Fruit fly (Drosophila melanogaster) whole organism, embryonic: ENCODE measurements around the gene sad.

Source experiments
- Bdp1 ChIP-seq: fragments of 200-800 bp; sonication (Bioruptor generic); optimal IDR thresholded peaks from 3 replicates; lab custom pipeline; 2016; ENCODE audit warnings: missing biosample characterization, missing genetic modification characterization
- CG10431 ChIP-seq: fragments of 200-800 bp; sonication (Bioruptor generic); optimal IDR thresholded peaks from 3 replicates; lab custom pipeline; 2018; ENCODE audit warnings: missing biosample characterization, mild to moderate bottlenecking, missing genetic modification characterization
- CG10979 ChIP-seq: fragments of 200-800 bp; sonication (Bioruptor generic); optimal IDR thresholded peaks from 2 replicates; lab custom pipeline; 2018; ENCODE audit warnings: missing biosample characterization, mild to moderate bottlenecking, missing genetic modification characterization, moderate library complexity
- CG11504 ChIP-seq: fragments of 200-800 bp; sonication (Bioruptor generic); optimal IDR thresholded peaks from 3 replicates; lab custom pipeline; 2019; ENCODE audit warnings: missing biosample characterization, mild to moderate bottlenecking, missing genetic modification characterization, moderate library complexity
- CG12391 ChIP-seq: fragments of 200-800 bp; sonication (Bioruptor generic); optimal IDR thresholded peaks from 3 replicates; lab custom pipeline; 2018; ENCODE audit warnings: missing biosample characterization, mild to moderate bottlenecking, missing genetic modification characterization, moderate library complexity
- CG16779 ChIP-seq: fragments of 200-800 bp; sonication (Bioruptor generic); IDR thresholded peaks from 2 replicates; pipeline ENCODE4 v1.3.6; 2022; ENCODE audit warnings: missing biosample characterization, missing genetic modification characterization
- CG17912 ChIP-seq: fragments of 200-800 bp; sonication (Bioruptor generic); optimal IDR thresholded peaks from 2 replicates; lab custom pipeline; 2018; ENCODE audit warnings: missing biosample characterization, mild to moderate bottlenecking, missing genetic modification characterization
- CG1792 ChIP-seq: fragments of 200-800 bp; sonication (Bioruptor generic); optimal IDR thresholded peaks from 2 replicates; lab custom pipeline; 2016; ENCODE audit warnings: missing biosample characterization, missing genetic modification characterization
- CG1832 ChIP-seq: fragments of 200-800 bp; sonication (Bioruptor generic); optimal IDR thresholded peaks from 2 replicates; lab custom pipeline; 2017; ENCODE audit warnings: missing biosample characterization, mild to moderate bottlenecking, missing genetic modification characterization, inconsistent platforms
- CG18764 ChIP-seq: fragments of 200-800 bp; sonication (Bioruptor generic); optimal IDR thresholded peaks from 3 replicates; lab custom pipeline; 2016; ENCODE audit warnings: missing biosample characterization, missing genetic modification characterization
- CG3065 ChIP-seq: fragments of 200-800 bp; sonication (Bioruptor generic); optimal IDR thresholded peaks from 2 replicates; lab custom pipeline; 2016; ENCODE audit warnings: missing biosample characterization, missing genetic modification characterization
- CG32767 ChIP-seq: fragments of 200-800 bp; sonication (Bioruptor generic); IDR thresholded peaks from 2 replicates; pipeline ENCODE4 v1.3.6; 2022; ENCODE audit warnings: missing biosample characterization, missing genetic modification characterization
- CG3281 ChIP-seq: fragments of 200-800 bp; sonication (Bioruptor generic); optimal IDR thresholded peaks from 3 replicates; lab custom pipeline; 2017; ENCODE audit warnings: missing biosample characterization, mild to moderate bottlenecking, missing genetic modification characterization
- CG33213 ChIP-seq: fragments of 200-800 bp; sonication (Bioruptor generic); optimal IDR thresholded peaks from 3 replicates; lab custom pipeline; 2016; ENCODE audit warnings: missing biosample characterization, missing genetic modification characterization
- CG34422 ChIP-seq: fragments of 200-800 bp; sonication (Bioruptor generic); IDR thresholded peaks from 3 replicates; pipeline ENCODE4 v1.3.6; 2022; ENCODE audit warnings: missing biosample characterization, missing genetic modification characterization
- CG3838 ChIP-seq: fragments of 200-800 bp; sonication (Bioruptor generic); optimal IDR thresholded peaks from 3 replicates; lab custom pipeline; 2016; ENCODE audit warnings: missing biosample characterization, missing genetic modification characterization
- CG3995 ChIP-seq: fragments of 200-800 bp; sonication (Bioruptor generic); optimal IDR thresholded peaks from 3 replicates; lab custom pipeline; 2016; ENCODE audit warnings: missing biosample characterization, missing genetic modification characterization
- CG43689 ChIP-seq: fragments of 200-800 bp; sonication (Bioruptor generic); IDR thresholded peaks from 2 replicates; pipeline ENCODE4 v1.3.6; 2022; ENCODE audit warnings: missing biosample characterization, missing genetic modification characterization
- CG4617 ChIP-seq: fragments of 200-800 bp; sonication (Bioruptor generic); optimal IDR thresholded peaks from 3 replicates; lab custom pipeline; 2016; ENCODE audit warnings: missing biosample characterization, missing genetic modification characterization, borderline replicate concordance
- CG4730 ChIP-seq: fragments of 200-800 bp; sonication (Bioruptor generic); IDR thresholded peaks from 2 replicates; pipeline ENCODE4 v1.3.6; 2022; ENCODE audit warnings: missing biosample characterization, missing genetic modification characterization
- CG5180 ChIP-seq: fragments of 200-800 bp; sonication (Bioruptor generic); optimal IDR thresholded peaks from 3 replicates; lab custom pipeline; 2017; ENCODE audit warnings: missing biosample characterization, missing genetic modification characterization, mild to moderate bottlenecking, moderate library complexity, missing genetic modification reagents
- CG6272 ChIP-seq: fragments of 200-800 bp; sonication (Bioruptor generic); IDR thresholded peaks from 2 replicates; pipeline ENCODE4 v1.3.6; 2022; ENCODE audit warnings: missing biosample characterization, missing genetic modification characterization
- CG6765 ChIP-seq: fragments of 200-800 bp; sonication (Bioruptor generic); optimal IDR thresholded peaks from 3 replicates; lab custom pipeline; 2017; ENCODE audit warnings: missing biosample characterization, mild to moderate bottlenecking, missing genetic modification characterization
- CG7357 ChIP-seq: fragments of 200-800 bp; sonication (Bioruptor generic); IDR thresholded peaks from 3 replicates; pipeline ENCODE4 v1.3.6; 2022; ENCODE audit warnings: missing biosample characterization, missing genetic modification characterization
- CG9797 ChIP-seq: fragments of 200-800 bp; sonication (Bioruptor generic); optimal IDR thresholded peaks from 3 replicates; lab custom pipeline; 2018; ENCODE audit warnings: missing biosample characterization, mild to moderate bottlenecking, missing genetic modification characterization
- CG9876 ChIP-seq: fragments of 200-800 bp; sonication (Bioruptor generic); optimal IDR thresholded peaks from 2 replicates; lab custom pipeline; 2016; ENCODE audit warnings: missing biosample characterization, missing genetic modification characterization
- CG9932 ChIP-seq: fragments of 200-800 bp; sonication (Bioruptor generic); IDR thresholded peaks from 2 replicates; pipeline ENCODE4 v1.3.6; 2022; ENCODE audit warnings: missing biosample characterization, missing genetic modification characterization
- CoRest ChIP-seq: fragments of 200-800 bp; sonication (Bioruptor generic); optimal IDR thresholded peaks from 3 replicates; lab custom pipeline; 2018; ENCODE audit warnings: missing biosample characterization, mild to moderate bottlenecking, missing genetic modification characterization, moderate library complexity
- Deaf1 ChIP-seq: fragments of 200-800 bp; optimal IDR thresholded peaks from 3 replicates; lab custom pipeline; 2019; ENCODE audit warnings: missing biosample characterization, mild to moderate bottlenecking, missing genetic modification characterization, moderate library complexity
- Eip74EF ChIP-seq, 2 experiments: fragments of 200-800 bp in 1 of 2; fragments of >200 bp in 1 of 2; sonication (Bioruptor generic) in 1 of 2; optimal IDR thresholded peaks; 2 replicates each; lab custom pipeline; 2017 to 2019; ENCODE audit warnings: missing biosample characterization in 2 of 2, missing genetic modification characterization in 2 of 2, mild to moderate bottlenecking in 1 of 2, moderate library complexity in 1 of 2
- Ets65A ChIP-seq: fragments of 200-800 bp; sonication (Bioruptor generic); peaks from one replicate; lab custom pipeline; 2016; ENCODE audit warnings: missing biosample characterization, missing genetic modification characterization
- Gsc ChIP-seq: fragments of 200-800 bp; sonication (Bioruptor generic); IDR thresholded peaks from 2 replicates; pipeline ENCODE4 v1.3.6; 2022; ENCODE audit warnings: missing biosample characterization, missing genetic modification characterization
- Hand ChIP-seq: fragments of 200-800 bp; sonication (Bioruptor generic); optimal IDR thresholded peaks from 2 replicates; lab custom pipeline; 2017; ENCODE audit warnings: mild to moderate bottlenecking, missing biosample characterization, missing genetic modification reagents, missing genetic modification characterization
- Hr3 ChIP-seq: fragments of 200-800 bp; sonication (Bioruptor generic); optimal IDR thresholded peaks from 3 replicates; lab custom pipeline; 2016; ENCODE audit warnings: missing biosample characterization, missing genetic modification characterization
- Kr ChIP-seq: fragments of 200-800 bp; sonication (Bioruptor generic); optimal IDR thresholded peaks from 2 replicates; lab custom pipeline; 2017; ENCODE audit warnings: missing biosample characterization, mild to moderate bottlenecking, missing genetic modification characterization
- MBD-R2 ChIP-seq: fragments of 200-800 bp; sonication (Bioruptor generic); IDR thresholded peaks from 2 replicates; pipeline ENCODE4 v1.3.6; 2022; ENCODE audit warnings: missing biosample characterization, missing genetic modification characterization
- Meics ChIP-seq: fragments of 200-800 bp; sonication (Bioruptor generic); optimal IDR thresholded peaks from 2 replicates; lab custom pipeline; 2017; ENCODE audit warnings: missing biosample characterization, mild to moderate bottlenecking, missing genetic modification characterization
- Nf-YB ChIP-seq: fragments of 200-800 bp; sonication (Bioruptor generic); optimal IDR thresholded peaks from 3 replicates; lab custom pipeline; 2019; ENCODE audit warnings: missing biosample characterization, mild to moderate bottlenecking, missing genetic modification characterization, moderate library complexity
- Nf-YC ChIP-seq: fragments of 200-800 bp; optimal IDR thresholded peaks from 3 replicates; lab custom pipeline; 2019; ENCODE audit warnings: missing biosample characterization, mild to moderate bottlenecking, missing genetic modification characterization, moderate library complexity
- Xrp1 ChIP-seq: fragments of 200-800 bp; sonication (Bioruptor generic); IDR thresholded peaks from 2 replicates; pipeline ENCODE4 v1.3.6; 2022; ENCODE audit warnings: missing biosample characterization, missing genetic modification characterization
- caup ChIP-seq: fragments of 200-800 bp; sonication (Bioruptor generic); optimal IDR thresholded peaks from 3 replicates; lab custom pipeline; 2017; ENCODE audit warnings: missing biosample characterization, mild to moderate bottlenecking, missing genetic modification characterization, moderate library complexity; ENCODE audit not compliant: severe bottlenecking
- ewg ChIP-seq: fragments of 200-800 bp; sonication (Bioruptor generic); optimal IDR thresholded peaks from 3 replicates; lab custom pipeline; 2017; ENCODE audit warnings: mild to moderate bottlenecking, missing biosample characterization, missing genetic modification reagents, missing genetic modification characterization
- h ChIP-seq: fragments of >200 bp; optimal IDR thresholded peaks from 2 replicates; lab custom pipeline; 2017
- hbn ChIP-seq: fragments of 200-800 bp; sonication (Bioruptor generic); IDR thresholded peaks from 2 replicates; pipeline ENCODE4 v1.3.6; 2022; ENCODE audit warnings: missing biosample characterization, missing genetic modification characterization; ENCODE audit not compliant: partially characterized antibody
- nau ChIP-seq: fragments of 200-800 bp; sonication (Bioruptor generic); optimal IDR thresholded peaks from 3 replicates; lab custom pipeline; 2017; ENCODE audit warnings: missing biosample characterization, mild to moderate bottlenecking, missing genetic modification characterization, missing genetic modification reagents
- nmo ChIP-seq: fragments of 200-800 bp; sonication (Bioruptor generic); optimal IDR thresholded peaks from 2 replicates; lab custom pipeline; 2018; ENCODE audit warnings: missing biosample characterization, mild to moderate bottlenecking, missing genetic modification characterization, moderate library complexity
- schlank ChIP-seq: fragments of 200-800 bp; sonication (Bioruptor generic); optimal IDR thresholded peaks from 2 replicates; lab custom pipeline; 2018; ENCODE audit warnings: missing biosample characterization, mild to moderate bottlenecking, missing genetic modification characterization
- seq ChIP-seq: fragments of 200-800 bp; sonication (Bioruptor generic); IDR thresholded peaks from 2 replicates; pipeline ENCODE4 v1.3.6; 2022; ENCODE audit warnings: missing biosample characterization, missing genetic modification characterization
- slp2 ChIP-seq: fragments of 200-800 bp; sonication (Bioruptor generic); optimal IDR thresholded peaks from 2 replicates; lab custom pipeline; 2016; ENCODE audit warnings: missing biosample characterization, missing genetic modification characterization
- tx ChIP-seq: fragments of 200-800 bp; sonication (Bioruptor generic); optimal IDR thresholded peaks from 2 replicates; lab custom pipeline; 2016; ENCODE audit warnings: missing biosample characterization, missing genetic modification characterization

Gene sad

dm6 chr3R:11882506-11882953 lies 5.5 kb downstream of the sad start, which contains the start of the genes CG6962 and CG31368 (continued):
- TF ChIP-seq CG17912 (GFP tag; lab: Kevin White, UChicago) (no peak), Meics (GFP tag; lab: Kevin White, UChicago) (peak; percentile 81), CG3995 (GFP tag; lab: Kevin White, UChicago) (peak; percentile 54), CG7357 (GFP tag; lab: Robert Waterston, UW) (peak; percentile 98), CG34422 (GFP tag; lab: Robert Waterston, UW) (peak; percentile 90), seq (GFP tag; lab: Robert Waterston, UW) (peak; percentile 64; the same call in 1 of the 2 replicates), Hr3 (GFP tag; lab: Kevin White, UChicago) (peak; percentile 89), Hand (peak; percentile 18), Nf-YB (GFP tag; lab: Kevin White, UChicago) (peak; percentile 53), CG4730 (peak; percentile 63; the same call in 1 of the 2 replicates), CG5180 (GFP tag; lab: Kevin White, UChicago) (peak; percentile 20), hbn (GFP tag; lab: Robert Waterston, UW) (no peak), CG9932 (GFP tag; lab: Robert Waterston, UW) (peak; percentile 93), CG33213 (GFP tag; lab: Kevin White, UChicago) (peak; percentile 59), CG32767 (GFP tag; lab: Robert Waterston, UW) (peak; percentile 63; the same call in 1 of the 2 replicates), CG1832 (no peak), CG9797 (peak; percentile 93), CG18764 (GFP tag; lab: Kevin White, UChicago) (peak; percentile 76), nau (GFP tag; lab: Kevin White, UChicago) (no peak), CG10979 (tag; lab: Kevin White, UChicago) (peak; percentile 77), h (lab: Kevin White, UChicago) (no peak), Nf-YC (tag; lab: Kevin White, UChicago) (no peak), caup (GFP tag; lab: Kevin White, UChicago) (peak; percentile 70), CG6272 (GFP tag; lab: Robert Waterston, UW) (peak; percentile 86), tx (peak; percentile 52), Xrp1 (GFP tag; lab: Robert Waterston, UW) (peak; percentile 80), nmo (GFP tag; lab: Kevin White, UChicago) (peak; percentile 92), CoRest (peak; percentile 92), Gsc (GFP tag; lab: Robert Waterston, UW) (peak; percentile 37; the same call in 1 of the 2 replicates), CG3838 (GFP tag; lab: Kevin White, UChicago) (peak; percentile 31), CG43689 (GFP tag; lab: Robert Waterston, UW) (peak; percentile 40; the same call in 1 of the 2 replicates), Bdp1 (peak; percentile 47), Deaf1 (tag; lab: Kevin White, UChicago) (peak; percentile 43), MBD-R2 (GFP tag; lab: Robert Waterston, UW) (peak; percentile 94), CG6765 (GFP tag; lab: Kevin White, UChicago) (peak; percentile 6), CG12391 (tag; lab: Kevin White, UChicago) (peak; percentile 92), ewg (GFP tag; lab: Kevin White, UChicago) (peak; percentile 71), Eip74EF (GFP tag; optimal IDR thresholded peaks at IDR 0.05; lab: Kevin White, UChicago) (peak in 1 of 2 experiments; percentile 57), CG3281 (GFP tag; lab: Kevin White, UChicago) (peak; percentile 71), Ets65A (GFP tag; lab: Kevin White, UChicago) (peak; percentile 94), CG4617 (GFP tag; lab: Kevin White, UChicago) (peak; percentile 90), CG3065 (GFP tag; lab: Kevin White, UChicago) (peak; percentile 55), Kr (GFP tag; lab: Kevin White, UChicago) (no peak), CG11504 (tag; lab: Kevin White, UChicago) (peak; percentile 86), CG9876 (GFP tag; lab: Kevin White, UChicago) (peak; percentile 38), slp2 (GFP tag; lab: Kevin White, UChicago) (peak; percentile 45), CG1792 (no peak), CG10431 (GFP tag; lab: Kevin White, UChicago) (peak; percentile 3), schlank (tag; lab: Kevin White, UChicago) (peak; percentile 21), CG16779 (GFP tag; lab: Robert Waterston, UW) (no peak)
